Worm (Caenorhabditis elegans): ENCODE results near the gene T25B9.12.

ce11 chrIV:10738328-10738727 lies 26.8 kb upstream of the T25B9.12 start, which contains the start of gene ssp-34:
- TF ChIP-seq W03F9.2 (tag; optimal IDR thresholded peaks at IDR 0.05) (no peak), him-1 (tag; optimal IDR thresholded peaks at IDR 0.05) (no peak)

All from whole organism, L4/young adult.